Worm (Caenorhabditis elegans): Measurements from ENCODE around the gene din-1.

Gene din-1

DNA sequence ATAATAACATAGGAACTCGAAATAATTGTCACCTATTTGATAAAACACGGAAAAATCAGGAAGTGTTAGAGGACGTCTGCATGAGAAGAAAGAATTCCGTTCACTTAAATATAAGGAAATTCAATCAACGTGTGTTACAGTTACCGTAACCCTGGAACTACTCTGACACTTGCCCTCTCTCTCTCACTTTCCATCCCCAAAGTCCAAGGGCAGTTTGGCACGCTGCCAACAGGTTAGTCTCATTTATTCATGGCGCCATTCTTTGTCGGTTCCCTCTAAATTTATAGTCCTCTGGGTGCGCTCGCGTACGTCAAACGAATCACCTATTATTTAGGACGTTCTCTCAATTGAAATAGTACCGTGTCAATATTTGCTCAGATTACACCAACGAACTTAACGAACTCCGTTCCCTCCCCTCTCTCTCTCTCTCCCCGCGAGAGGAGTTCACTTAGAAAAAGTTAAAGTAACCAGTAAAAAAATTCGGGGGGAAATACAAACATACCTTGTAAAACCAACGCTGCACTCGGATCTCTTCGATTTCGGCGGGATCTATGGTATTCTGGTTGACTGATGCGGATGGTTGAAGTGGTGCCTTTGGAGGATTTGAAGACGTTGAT lies 12.7 kb downstream of the din-1 start:
- no peak for TF ChIP-seq unc-62 (GFP tag; optimal IDR thresholded peaks at IDR 0.05)
- TF ChIP-seq flh-1 (GFP tag; optimal IDR thresholded peaks at IDR 0.05) = no peak
- no peak for TF ChIP-seq nhr-76 (tag; optimal IDR thresholded peaks at IDR 0.05)
- TF ChIP-seq mab-5 (tag; optimal IDR thresholded peaks at IDR 0.05) = no peak
- no peak for TF ChIP-seq pha-4 (tag; optimal IDR thresholded peaks at IDR 0.05)
- no peak for TF ChIP-seq drap-1 (GFP tag; optimal IDR thresholded peaks at IDR 0.05)
- no peak for TF ChIP-seq ceh-43 (GFP tag; optimal IDR thresholded peaks at IDR 0.05)
- no peak for TF ChIP-seq snpc-4 (tag; optimal IDR thresholded peaks at IDR 0.05)

DNA sequence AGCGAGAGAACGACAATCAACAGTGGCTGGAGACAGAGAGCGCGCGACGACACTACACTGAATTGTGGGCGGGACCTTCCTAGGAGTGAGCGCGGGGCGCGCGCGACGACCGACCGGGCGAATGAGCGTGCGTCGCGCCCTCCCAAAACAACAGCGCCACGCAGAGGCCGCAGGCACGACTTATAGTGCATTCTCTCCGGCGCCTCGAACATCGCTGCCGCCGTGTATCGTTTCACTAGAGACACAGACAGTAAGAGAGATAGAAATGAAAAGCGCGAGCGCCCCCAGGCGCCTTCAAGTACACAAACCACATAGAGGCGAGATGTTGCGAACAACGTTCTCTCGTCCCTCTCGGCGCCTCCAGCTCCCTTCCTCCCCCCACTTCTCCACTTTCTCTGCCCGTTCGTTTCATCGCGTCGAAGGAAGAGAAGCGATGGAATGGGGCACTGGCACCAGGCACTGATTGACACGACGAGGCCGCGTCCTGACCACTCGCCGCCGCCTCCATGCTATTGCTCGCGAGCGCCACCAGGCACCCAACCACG lies 13.4 kb downstream of the din-1 start:
- TF ChIP-seq ztf-11 (tag; optimal IDR thresholded peaks at IDR 0.05) (no peak), nhr-76 (tag; optimal IDR thresholded peaks at IDR 0.05) (no peak), zip-8 (tag; optimal IDR thresholded peaks at IDR 0.05) (no peak), flh-1 (GFP tag; optimal IDR thresholded peaks at IDR 0.05) (no peak), bed-3 (GFP tag; optimal IDR thresholded peaks at IDR 0.05) (peak; percentile 17), lin-32 (GFP tag; optimal IDR thresholded peaks at IDR 0.05) (no peak), lsy-2 (tag; optimal IDR thresholded peaks at IDR 0.05) (no peak), nhr-28 (tag; optimal IDR thresholded peaks at IDR 0.05) (no peak), tbx-8 (GFP tag; optimal IDR thresholded peaks at IDR 0.05) (no peak), ceh-43 (GFP tag; optimal IDR thresholded peaks at IDR 0.05) (no peak), M03D4.4 (tag; optimal IDR thresholded peaks at IDR 0.05) (no peak), elt-1 (tag; optimal IDR thresholded peaks at IDR 0.05; ENCODE audit: borderline replicate concordance, insufficient read depth) (no peak), lin-13 (tag; optimal IDR thresholded peaks at IDR 0.05) (no peak), ham-2 (GFP tag; optimal IDR thresholded peaks at IDR 0.05) (peak; percentile 49), ceh-39 (tag; optimal IDR thresholded peaks at IDR 0.05) (no peak), nhr-237 (tag; optimal IDR thresholded peaks at IDR 0.05) (no peak), blmp-1 (tag; optimal IDR thresholded peaks at IDR 0.05) (no peak), ces-1 (GFP tag; optimal IDR thresholded peaks at IDR 0.05) (no peak), mep-1 (tag; optimal IDR thresholded peaks at IDR 0.05) (no peak), unc-120 (tag; optimal IDR thresholded peaks at IDR 0.05; ENCODE audit: poor library complexity, severe bottlenecking) (peak; percentile 64), nhr-12 (tag; optimal IDR thresholded peaks at IDR 0.05) (no peak), snpc-4 (tag; optimal IDR thresholded peaks at IDR 0.05) (no peak), drap-1 (GFP tag; optimal IDR thresholded peaks at IDR 0.05) (no peak), nhr-2 (tag; optimal IDR thresholded peaks at IDR 0.05) (no peak), sptf-1 (tag; optimal IDR thresholded peaks at IDR 0.05) (peak; percentile 36), unc-62 (GFP tag; optimal IDR thresholded peaks at IDR 0.05) (no peak), elt-3 (tag; optimal IDR thresholded peaks at IDR 0.05) (no peak), pha-4 (tag; optimal IDR thresholded peaks at IDR 0.05) (peak; percentile 29), hlh-1 (tag; optimal IDR thresholded peaks at IDR 0.05) (no peak), cnd-1 (tag; optimal IDR thresholded peaks at IDR 0.05) (peak; percentile 16), unc-39 (tag; optimal IDR thresholded peaks at IDR 0.05) (no peak), sem-2 (GFP tag; optimal IDR thresholded peaks at IDR 0.05) (no peak), ceh-83 (GFP tag; optimal IDR thresholded peaks at IDR 0.05) (peak; percentile 44), mls-2 (tag; optimal IDR thresholded peaks at IDR 0.05) (peak; percentile 49), mab-5 (tag; optimal IDR thresholded peaks at IDR 0.05) (no peak)

DNA sequence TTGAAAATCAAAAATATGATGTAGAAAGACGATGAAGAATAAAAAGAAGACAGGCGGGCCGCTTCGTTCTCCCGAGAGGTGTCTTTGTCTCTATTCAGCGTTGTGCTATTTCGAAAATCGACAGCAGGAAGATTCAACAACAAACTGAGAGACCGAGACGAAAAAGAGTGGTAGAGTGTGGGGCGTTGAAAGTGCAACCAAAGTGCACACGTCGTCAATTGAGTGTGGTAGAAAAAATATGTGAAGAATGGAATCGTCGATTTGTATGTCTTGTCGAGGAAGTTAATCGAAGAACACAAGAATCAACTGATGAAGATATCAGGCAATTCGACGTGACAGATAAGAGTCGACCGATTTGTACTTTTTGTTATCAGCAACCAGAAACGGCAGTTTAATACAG lies 14.2 kb downstream of the din-1 start:
- TF ChIP-seq snpc-4 (tag; optimal IDR thresholded peaks at IDR 0.05) (no peak), sptf-1 (tag; optimal IDR thresholded peaks at IDR 0.05) (no peak), hlh-1 (tag; optimal IDR thresholded peaks at IDR 0.05) (no peak), ceh-39 (tag; optimal IDR thresholded peaks at IDR 0.05) (no peak), nhr-2 (tag; optimal IDR thresholded peaks at IDR 0.05) (no peak), lin-13 (tag; optimal IDR thresholded peaks at IDR 0.05) (no peak), flh-1 (GFP tag; optimal IDR thresholded peaks at IDR 0.05) (no peak), mls-2 (tag; optimal IDR thresholded peaks at IDR 0.05) (no peak)

DNA sequence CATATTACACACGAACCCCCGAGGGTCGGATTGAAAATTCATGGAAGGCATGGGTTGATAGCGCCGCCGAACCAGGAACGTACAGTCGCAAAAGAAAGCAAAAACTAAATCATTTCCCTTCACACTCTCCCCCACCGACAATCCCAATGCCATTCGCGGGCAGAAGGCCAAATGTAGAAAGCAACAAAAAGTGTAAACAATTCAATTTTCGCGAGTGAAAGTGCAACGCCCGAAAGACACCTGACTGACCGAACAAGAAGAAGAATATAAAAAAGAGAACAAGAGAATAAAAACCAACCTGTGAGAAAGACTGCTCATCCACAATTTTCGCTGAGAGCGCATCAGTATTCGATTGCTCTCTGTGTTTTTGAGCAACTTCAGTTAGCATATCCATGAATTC lies 15.7 kb downstream of the din-1 start:
- no peak for TF ChIP-seq lin-32 (GFP tag; optimal IDR thresholded peaks at IDR 0.05)
- TF ChIP-seq cnd-1 (tag; optimal IDR thresholded peaks at IDR 0.05) = no peak
- no peak for TF ChIP-seq ztf-11 (tag; optimal IDR thresholded peaks at IDR 0.05)
- TF ChIP-seq ceh-83 (GFP tag; optimal IDR thresholded peaks at IDR 0.05) = no peak
- TF ChIP-seq ham-2 (GFP tag; optimal IDR thresholded peaks at IDR 0.05) = no peak
- no peak for TF ChIP-seq ces-1 (GFP tag; optimal IDR thresholded peaks at IDR 0.05)
- no peak for TF ChIP-seq nhr-28 (tag; optimal IDR thresholded peaks at IDR 0.05)
- no peak for TF ChIP-seq lsy-2 (tag; optimal IDR thresholded peaks at IDR 0.05)
- TF ChIP-seq ceh-39 (tag; optimal IDR thresholded peaks at IDR 0.05) = no peak
- no peak for TF ChIP-seq mls-2 (tag; optimal IDR thresholded peaks at IDR 0.05)
- no peak for TF ChIP-seq nhr-12 (tag; optimal IDR thresholded peaks at IDR 0.05)
- no peak for TF ChIP-seq drap-1 (GFP tag; optimal IDR thresholded peaks at IDR 0.05)

All from whole organism, mixed stage, embryonic.